Worm (Caenorhabditis elegans) whole organism, young adult: Measurements from ENCODE around the gene glrx-5.

ENCODE experiments used
- B0035.1 ChIP-seq: sonication (generic microtip); optimal IDR thresholded peaks from 2 replicates; lab custom pipeline; 2016; ENCODE audit warnings: missing genetic modification characterization, mild to moderate bottlenecking, missing compliant biosample characterization, missing genotype, missing genetic modification reagents
- B0261.1 ChIP-seq: sonication (generic microtip); optimal IDR thresholded peaks from 2 replicates; lab custom pipeline; 2016; ENCODE audit warnings: mild to moderate bottlenecking, missing genetic modification characterization, moderate library complexity, missing compliant biosample characterization
- B0336.3 ChIP-seq: fragments of 200-800 bp; sonication (Bioruptor generic); IDR thresholded peaks from 2 replicates; pipeline ENCODE4 v1.3.6; 2022; ENCODE audit warnings: missing genetic modification characterization, missing compliant biosample characterization
- C17E4.6 ChIP-seq: fragments of 200-800 bp; sonication (Bioruptor generic); IDR thresholded peaks from 2 replicates; pipeline ENCODE4 v1.3.6; 2022; ENCODE audit warnings: missing genetic modification reagents, missing genetic modification characterization, missing compliant biosample characterization
- F33H1.4 ChIP-seq: fragments of 200-800 bp; sonication (Bioruptor generic); IDR thresholded peaks from 2 replicates; pipeline ENCODE4 v1.3.6; 2022; ENCODE audit warnings: missing genetic modification reagents, missing genetic modification characterization, missing compliant biosample characterization
- F49E8.2 ChIP-seq: sonication (generic microtip); optimal IDR thresholded peaks from 3 replicates; lab custom pipeline; 2017; ENCODE audit warnings: missing genetic modification characterization, mild to moderate bottlenecking, missing compliant biosample characterization, antibody characterized with exemption, moderate library complexity; ENCODE audit not compliant: insufficient read depth
- F55B11.4 ChIP-seq: sonication (generic microtip); optimal IDR thresholded peaks from 2 replicates; lab custom pipeline; 2016; ENCODE audit warnings: missing compliant biosample characterization, missing genetic modification characterization, borderline replicate concordance; ENCODE audit not compliant: insufficient read depth
- K12H6.12 ChIP-seq: fragments of 200-800 bp; sonication (Bioruptor generic); optimal IDR thresholded peaks from 2 replicates; lab custom pipeline; 2018; ENCODE audit warnings: mild to moderate bottlenecking, missing genetic modification characterization, missing compliant biosample characterization
- T07F8.4 ChIP-seq: sonication (generic microtip); optimal IDR thresholded peaks from 2 replicates; lab custom pipeline; 2016; ENCODE audit warnings: mild to moderate bottlenecking, missing genetic modification characterization, moderate library complexity, missing compliant biosample characterization
- Y53G8AR.9 ChIP-seq: fragments of 200-800 bp; sonication (Bioruptor generic); conservative IDR thresholded peaks from 2 replicates; pipeline ENCODE4 v1.3.6; 2022; ENCODE audit warnings: missing genetic modification reagents, missing genetic modification characterization, missing compliant biosample characterization
- Y79H2A.3 ChIP-seq: fragments of 200-800 bp; sonication (Bioruptor generic); conservative IDR thresholded peaks from 2 replicates; pipeline ENCODE4 v1.3.6; 2022; ENCODE audit warnings: missing genetic modification reagents, missing genetic modification characterization, missing compliant biosample characterization
- athp-1 ChIP-seq: sonication (generic microtip); optimal IDR thresholded peaks from 2 replicates; lab custom pipeline; 2017; ENCODE audit warnings: mild to moderate bottlenecking, missing genetic modification characterization, missing compliant biosample characterization
- attf-3 ChIP-seq: fragments of 200-800 bp; sonication (Bioruptor generic); conservative IDR thresholded peaks from 2 replicates; pipeline ENCODE4 v1.3.6; 2022; ENCODE audit warnings: missing genetic modification reagents, missing genetic modification characterization, missing compliant biosample characterization
- attf-6 ChIP-seq: fragments of 200-800 bp; sonication (Bioruptor generic); IDR thresholded peaks from 2 replicates; pipeline ENCODE4 v1.3.6; 2022; ENCODE audit warnings: missing genetic modification reagents, missing genetic modification characterization, missing compliant biosample characterization
- cebp-1 ChIP-seq, 2 experiments: fragments of 200-800 bp in 1 of 2; sonication (Bioruptor generic) in 1 of 2; sonication (generic microtip) in 1 of 2; IDR thresholded peaks in 1 of 2; optimal IDR thresholded peaks in 1 of 2; 2 replicates each; pipeline versions ENCODE4 v1.3.6 to Lab custom; 2017 to 2022; ENCODE audit warnings: missing compliant biosample characterization in 2 of 2, missing genetic modification characterization in 2 of 2, mild to moderate bottlenecking in 1 of 2, missing genetic modification reagents in 1 of 2, moderate library complexity in 1 of 2
- ceh-100 ChIP-seq: fragments of 200-800 bp; sonication (Bioruptor generic); IDR thresholded peaks from 2 replicates; pipeline ENCODE4 v1.3.6; 2022; ENCODE audit warnings: missing genetic modification reagents, missing genetic modification characterization, missing compliant biosample characterization
- ceh-40 ChIP-seq: fragments of 200-800 bp; sonication (Bioruptor generic); IDR thresholded peaks from 2 replicates; pipeline ENCODE4 v1.3.6; 2022; ENCODE audit warnings: missing genetic modification characterization, missing compliant biosample characterization
- ceh-58 ChIP-seq: fragments of 200-800 bp; sonication (Bioruptor generic); IDR thresholded peaks from 2 replicates; pipeline ENCODE4 v1.3.6; 2022; ENCODE audit warnings: missing genetic modification characterization, missing compliant biosample characterization
- ceh-91 ChIP-seq: fragments of 200-800 bp; sonication (Bioruptor generic); IDR thresholded peaks from 2 replicates; pipeline ENCODE4 v1.3.6; 2022; ENCODE audit warnings: missing genetic modification reagents, missing genetic modification characterization, missing compliant biosample characterization
- chd-7 ChIP-seq: sonication (generic microtip); optimal IDR thresholded peaks from 2 replicates; lab custom pipeline; 2016; ENCODE audit warnings: mild to moderate bottlenecking, missing genetic modification characterization, moderate library complexity, missing compliant biosample characterization
- egl-44 ChIP-seq: fragments of 200-800 bp; sonication (Bioruptor generic); IDR thresholded peaks from 2 replicates; pipeline ENCODE4 v1.3.6; 2022; ENCODE audit warnings: missing genetic modification reagents, missing genetic modification characterization, missing compliant biosample characterization
- hlh-12 ChIP-seq: sonication (generic microtip); optimal IDR thresholded peaks from 2 replicates; lab custom pipeline; 2016; ENCODE audit warnings: missing genetic modification characterization, missing compliant biosample characterization
- hmg-1.2 ChIP-seq: fragments of 200-800 bp; sonication (Bioruptor generic); IDR thresholded peaks from 2 replicates; pipeline ENCODE4 v1.3.6; 2022; ENCODE audit warnings: missing genetic modification reagents, missing genetic modification characterization, missing compliant biosample characterization
- hmg-20 ChIP-seq: fragments of 200-800 bp; sonication (Bioruptor generic); IDR thresholded peaks from 2 replicates; pipeline ENCODE4 v1.3.6; 2022; ENCODE audit warnings: missing genetic modification reagents, missing genetic modification characterization, missing compliant biosample characterization
- lin-26 ChIP-seq: fragments of 200-800 bp; sonication (Bioruptor generic); IDR thresholded peaks from 2 replicates; pipeline ENCODE4 v1.3.6; 2022; ENCODE audit warnings: missing genetic modification reagents, missing genetic modification characterization, missing compliant biosample characterization
- lin-54 ChIP-seq: fragments of 200-800 bp; sonication (Bioruptor generic); optimal IDR thresholded peaks from 2 replicates; lab custom pipeline; 2018; ENCODE audit warnings: mild to moderate bottlenecking, missing genetic modification characterization, missing compliant biosample characterization
- lir-1 ChIP-seq: fragments of 200-800 bp; sonication (Bioruptor generic); conservative IDR thresholded peaks from 2 replicates; pipeline ENCODE4 v1.3.6; 2022; ENCODE audit warnings: missing genetic modification reagents, missing genetic modification characterization, missing compliant biosample characterization
- lsl-1 ChIP-seq: fragments of 200-800 bp; sonication (Bioruptor generic); optimal IDR thresholded peaks from 2 replicates; lab custom pipeline; 2018; ENCODE audit warnings: mild to moderate bottlenecking, missing genetic modification characterization, moderate library complexity, missing compliant biosample characterization
- madf-6 ChIP-seq: fragments of 200-800 bp; sonication (Bioruptor generic); IDR thresholded peaks from 2 replicates; pipeline ENCODE4 v1.3.6; 2022; ENCODE audit warnings: missing genetic modification reagents, missing genetic modification characterization, missing compliant biosample characterization
- mcd-1 ChIP-seq: fragments of 200-800 bp; sonication (Bioruptor generic); IDR thresholded peaks from 2 replicates; pipeline ENCODE4 v1.3.6; 2022; ENCODE audit warnings: missing genetic modification reagents, missing genetic modification characterization, missing compliant biosample characterization
- nfya-2 ChIP-seq: fragments of 200-800 bp; sonication (Bioruptor generic); IDR thresholded peaks from 2 replicates; pipeline ENCODE4 v1.3.6; 2022; ENCODE audit warnings: missing genetic modification reagents, missing genetic modification characterization, missing compliant biosample characterization
- nfyb-1 ChIP-seq: fragments of 200-800 bp; sonication (Bioruptor generic); IDR thresholded peaks from 2 replicates; pipeline ENCODE4 v1.3.6; 2022; ENCODE audit warnings: missing genetic modification reagents, missing genetic modification characterization, missing compliant biosample characterization
- nhr-120 ChIP-seq: fragments of 200-800 bp; sonication (Bioruptor generic); IDR thresholded peaks from 2 replicates; pipeline ENCODE4 v1.3.6; 2022; ENCODE audit warnings: missing genetic modification characterization, missing compliant biosample characterization
- nhr-90 ChIP-seq: sonication (generic microtip); optimal IDR thresholded peaks from 2 replicates; lab custom pipeline; 2016; ENCODE audit warnings: missing genotype, mild to moderate bottlenecking, missing genetic modification characterization, missing compliant biosample characterization
- rcor-1 ChIP-seq: fragments of 200-800 bp; sonication (Bioruptor generic); IDR thresholded peaks from 2 replicates; pipeline ENCODE4 v1.3.6; 2022; ENCODE audit warnings: missing genetic modification reagents, missing genetic modification characterization, missing compliant biosample characterization
- rec-8 ChIP-seq, 2 experiments: sonication (generic microtip); optimal IDR thresholded peaks; 2 replicates each; lab custom pipeline; 2016; ENCODE audit warnings: mild to moderate bottlenecking in 2 of 2, missing genetic modification characterization in 2 of 2, missing genetic modification reagents in 2 of 2, missing genotype in 2 of 2, missing biosample characterization in 1 of 2, missing compliant biosample characterization in 1 of 2, moderate library complexity in 1 of 2
- rpc-1 ChIP-seq, 2 experiments: fragments of 150-350 bp in 1 of 2; sonication (generic microtip) in 1 of 2; optimal IDR thresholded peaks; 2 replicates each; lab custom pipeline; 2014 to 2018; ENCODE audit warnings: missing biosample characterization in 1 of 2, missing genetic modification characterization in 1 of 2, missing genetic modification reagents in 1 of 2, missing genotype in 1 of 2
- snpc-1.3 ChIP-seq: sonication (generic microtip); optimal IDR thresholded peaks from 2 replicates; lab custom pipeline; 2017; ENCODE audit warnings: missing genetic modification characterization, mild to moderate bottlenecking, missing compliant biosample characterization, antibody characterized with exemption, moderate library complexity, missing genotype, missing genetic modification reagents; ENCODE audit not compliant: insufficient read depth
- somi-1 ChIP-seq: fragments of 200-800 bp; sonication (Bioruptor generic); optimal IDR thresholded peaks from 2 replicates; lab custom pipeline; 2018; ENCODE audit warnings: mild to moderate bottlenecking, missing genetic modification characterization, missing compliant biosample characterization
- sptf-2 ChIP-seq: fragments of 200-800 bp; sonication (Bioruptor generic); optimal IDR thresholded peaks from 2 replicates; lab custom pipeline; 2018; ENCODE audit warnings: mild to moderate bottlenecking, missing genetic modification characterization, missing compliant biosample characterization
- tbp1 ChIP-seq: fragments of 200-800 bp; sonication (Bioruptor generic); optimal IDR thresholded peaks from 2 replicates; lab custom pipeline; 2018; ENCODE audit warnings: mild to moderate bottlenecking, missing genetic modification characterization, missing compliant biosample characterization
- tbx-9 ChIP-seq: sonication (generic microtip); optimal IDR thresholded peaks from 2 replicates; lab custom pipeline; 2016; ENCODE audit warnings: borderline replicate concordance, missing genetic modification characterization, inconsistent platforms, missing compliant biosample characterization
- ztf-25 ChIP-seq: fragments of 200-800 bp; sonication (Bioruptor generic); IDR thresholded peaks from 2 replicates; pipeline ENCODE4 v1.3.6; 2022; ENCODE audit warnings: missing genetic modification reagents, missing genetic modification characterization, missing compliant biosample characterization
- ztf-26 ChIP-seq: sonication (generic microtip); optimal IDR thresholded peaks from 2 replicates; lab custom pipeline; 2017; ENCODE audit warnings: missing genetic modification characterization, missing compliant biosample characterization
- ztf-28 ChIP-seq: fragments of 200-800 bp; sonication (Bioruptor generic); IDR thresholded peaks from 2 replicates; pipeline ENCODE4 v1.3.6; 2022; ENCODE audit warnings: missing genetic modification reagents, missing genetic modification characterization, missing compliant biosample characterization

The glrx-5 gene

DNA sequence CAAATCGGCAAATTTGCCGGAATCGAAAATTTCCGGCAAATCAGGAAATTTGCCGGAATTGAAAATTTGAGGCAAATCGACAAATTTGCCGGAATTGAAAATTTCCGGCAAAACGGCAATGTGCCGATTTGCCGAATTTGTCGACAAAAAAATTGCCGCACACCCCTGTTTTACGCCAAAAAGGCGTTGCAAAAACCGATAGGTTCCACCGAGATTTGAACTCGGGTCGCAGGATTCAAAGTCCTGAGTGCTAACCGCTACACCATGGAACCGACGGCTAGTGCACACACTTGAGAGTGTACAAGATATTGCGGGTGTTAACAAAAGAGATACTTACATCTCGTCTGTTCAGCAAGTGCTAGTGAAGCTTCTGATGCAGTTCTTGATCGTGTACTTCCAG is 26.1 kb upstream of the glrx-5 start (continued):
- TF ChIP-seq nhr-120 (GFP tag; lab: Robert Waterston, UW) (no peak), ceh-91 (GFP tag; lab: Robert Waterston, UW) (no peak), lsl-1 (GFP tag; lab: Kevin White, UChicago) (peak; percentile 41), B0336.3 (GFP tag; lab: Robert Waterston, UW) (no peak), hmg-20 (peak; percentile 50; the same call in 1 of the 2 replicates), rpc-1 (optimal IDR thresholded peaks at IDR 0.05; lab: Kevin White, UChicago) (peak; percentile 67), rpc-1 (tag; optimal IDR thresholded peaks at IDR 0.05; lab: Kevin White, UChicago) (peak; percentile 79), ztf-26 (tag; lab: Kevin White, UChicago) (peak; percentile 10), C17E4.6 (GFP tag; lab: Robert Waterston, UW) (0 out of 2 replicates have a peak, but pooled peaks have one; percentile 25), mcd-1 (GFP tag; lab: Robert Waterston, UW) (peak; percentile 45), ztf-28 (GFP tag; lab: Robert Waterston, UW) (no peak), rec-8 (tag; optimal IDR thresholded peaks at IDR 0.05; lab: Kevin White, UChicago) (peak in 1 of 2 experiments; percentile 27), B0261.1 (tag; lab: Kevin White, UChicago) (peak; percentile 75), K12H6.12 (tag; lab: Kevin White, UChicago) (no peak), ztf-25 (GFP tag; lab: Robert Waterston, UW) (no peak), B0035.1 (no peak), cebp-1 (GFP tag; IDR thresholded peaks at IDR 0.05; lab: Robert Waterston, UW) (no peak), cebp-1 (tag; optimal IDR thresholded peaks at IDR 0.05; lab: Kevin White, UChicago) (peak; percentile 48), chd-7 (peak; percentile 55), lin-26 (GFP tag; lab: Robert Waterston, UW) (peak; percentile 87), F49E8.2 (no peak), sptf-2 (GFP tag; lab: Kevin White, UChicago) (peak; percentile 27), Y79H2A.3 (0 out of 2 replicates have a peak, but pooled peaks have one; percentile 18), rcor-1 (GFP tag; lab: Robert Waterston, UW) (no peak), tbx-9 (tag; lab: Kevin White, UChicago) (no peak), T07F8.4 (tag; lab: Kevin White, UChicago) (peak; percentile 11), nhr-90 (tag; lab: Kevin White, UChicago) (peak; percentile 49), lin-54 (peak; percentile 23), attf-3 (GFP tag; lab: Robert Waterston, UW) (0 out of 2 replicates have a peak, but pooled peaks have one; percentile 9), hmg-1.2 (peak; percentile 48), somi-1 (GFP tag; lab: Kevin White, UChicago) (peak; percentile 15)

DNA sequence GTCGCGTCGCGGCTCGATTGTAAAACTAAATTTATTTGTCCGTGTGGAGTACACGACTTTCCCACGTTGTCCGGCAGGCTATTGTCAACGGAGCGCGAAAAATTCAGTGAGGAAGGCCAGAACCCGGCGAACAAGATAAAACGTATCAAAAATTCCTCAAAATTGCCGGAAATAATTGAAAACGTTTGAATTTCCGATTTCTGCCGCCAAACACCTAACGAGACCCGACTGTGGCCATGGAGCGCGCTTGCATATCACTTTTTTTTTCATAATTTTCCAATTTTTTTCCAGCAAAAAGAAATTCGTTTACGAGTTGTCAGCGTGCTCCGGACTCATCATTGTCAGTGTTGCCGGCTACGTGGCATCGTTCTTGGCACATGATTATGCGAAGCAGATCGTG is 24.8 kb upstream of the glrx-5 start:
- TF ChIP-seq tbp1 (GFP tag; lab: Kevin White, UChicago) (no peak), ceh-91 (GFP tag; lab: Robert Waterston, UW) (no peak), ztf-28 (GFP tag; lab: Robert Waterston, UW) (0 out of 2 replicates have a peak, but pooled peaks have one; percentile 46), egl-44 (GFP tag; lab: Robert Waterston, UW) (no peak), B0336.3 (GFP tag; lab: Robert Waterston, UW) (0 out of 2 replicates have a peak, but pooled peaks have one; percentile 14), ceh-58 (GFP tag; lab: Robert Waterston, UW) (no peak), nfya-2 (no peak), hlh-12 (no peak), snpc-1.3 (no peak), F55B11.4 (no peak), nfyb-1 (0 out of 2 replicates have a peak, but pooled peaks have one; percentile 34), F33H1.4 (GFP tag; lab: Robert Waterston, UW) (no peak), lir-1 (GFP tag; lab: Robert Waterston, UW) (no peak), ztf-25 (GFP tag; lab: Robert Waterston, UW) (no peak), athp-1 (tag; lab: Kevin White, UChicago) (no peak), hmg-20 (no peak), attf-6 (no peak), ceh-100 (GFP tag; lab: Robert Waterston, UW) (no peak), tbx-9 (tag; lab: Kevin White, UChicago) (no peak), Y53G8AR.9 (GFP tag; lab: Robert Waterston, UW) (no peak), ceh-40 (GFP tag; lab: Robert Waterston, UW) (no peak), K12H6.12 (tag; lab: Kevin White, UChicago) (no peak), madf-6 (GFP tag; lab: Robert Waterston, UW) (0 out of 2 replicates have a peak, but pooled peaks have one; percentile 9)
